Fruit fly (Drosophila melanogaster) whole organism, prepupa: Measurements from ENCODE around the gene unc-119.

Experiments
- Blimp-1 ChIP-seq: fragments of 200-800 bp; sonication (Bioruptor generic); optimal IDR thresholded peaks from 3 replicates; lab custom pipeline; 2017; ENCODE audit warnings: missing biosample characterization, missing genetic modification characterization, mild to moderate bottlenecking, moderate library complexity, missing genetic modification reagents
- CG10631 ChIP-seq: fragments of 200-800 bp; sonication (Bioruptor generic); optimal IDR thresholded peaks from 2 replicates; lab custom pipeline; 2016; ENCODE audit warnings: missing biosample characterization, missing genetic modification characterization
- CG10669 ChIP-seq: fragments of 200-800 bp; sonication (Bioruptor generic); optimal IDR thresholded peaks from 3 replicates; lab custom pipeline; 2018; ENCODE audit warnings: missing biosample characterization, mild to moderate bottlenecking, missing genetic modification characterization, moderate library complexity
- CG11762 ChIP-seq: fragments of 200-800 bp; sonication (Bioruptor generic); optimal IDR thresholded peaks from 3 replicates; lab custom pipeline; 2016; ENCODE audit warnings: missing biosample characterization, missing genetic modification characterization; ENCODE audit not compliant: insufficient read depth
- CG11902 ChIP-seq: fragments of 200-800 bp; sonication (Bioruptor generic); optimal IDR thresholded peaks from 3 replicates; lab custom pipeline; 2016; ENCODE audit warnings: missing biosample characterization, missing genetic modification characterization
- CG1621 ChIP-seq: fragments of 200-800 bp; sonication (Bioruptor generic); optimal IDR thresholded peaks from 3 replicates; lab custom pipeline; 2018; ENCODE audit warnings: missing biosample characterization, mild to moderate bottlenecking, missing genetic modification characterization
- CG3032 ChIP-seq: fragments of 200-800 bp; optimal IDR thresholded peaks from 2 replicates; lab custom pipeline; 2019; ENCODE audit warnings: missing biosample characterization, mild to moderate bottlenecking, missing genetic modification characterization, moderate library complexity
- CG31627 ChIP-seq: fragments of 200-800 bp; sonication (Bioruptor generic); optimal IDR thresholded peaks from 3 replicates; lab custom pipeline; 2016; ENCODE audit warnings: missing biosample characterization, missing genetic modification characterization
- CG32006 ChIP-seq: fragments of 200-800 bp; sonication (Bioruptor generic); optimal IDR thresholded peaks from 3 replicates; lab custom pipeline; 2017; ENCODE audit warnings: missing biosample characterization, mild to moderate bottlenecking, missing genetic modification characterization
- CG34406 ChIP-seq: fragments of 200-800 bp; sonication (Bioruptor generic); optimal IDR thresholded peaks from 3 replicates; lab custom pipeline; 2016; ENCODE audit warnings: missing biosample characterization, missing genetic modification characterization
- CG3919 ChIP-seq: fragments of 200-800 bp; sonication (Bioruptor generic); optimal IDR thresholded peaks from 3 replicates; lab custom pipeline; 2016; ENCODE audit warnings: missing biosample characterization, missing genetic modification characterization
- CG4318 ChIP-seq: fragments of 200-800 bp; sonication (Bioruptor generic); optimal IDR thresholded peaks from 3 replicates; lab custom pipeline; 2017; ENCODE audit warnings: missing biosample characterization, mild to moderate bottlenecking, missing genetic modification characterization
- CG6163 ChIP-seq: fragments of 200-800 bp; sonication (Bioruptor generic); IDR thresholded peaks from 3 replicates; pipeline ENCODE4 v1.3.6; 2022; ENCODE audit warnings: missing biosample characterization, missing genetic modification characterization
- CG6276 ChIP-seq: fragments of 200-800 bp; sonication (Bioruptor generic); optimal IDR thresholded peaks from 2 replicates; lab custom pipeline; 2017; ENCODE audit warnings: missing biosample characterization, mild to moderate bottlenecking, missing genetic modification characterization
- CG6792 ChIP-seq: fragments of 200-800 bp; sonication (Bioruptor generic); optimal IDR thresholded peaks from 3 replicates; lab custom pipeline; 2016; ENCODE audit warnings: missing biosample characterization, missing genetic modification characterization
- CG6808 ChIP-seq: fragments of 200-800 bp; sonication (Bioruptor generic); optimal IDR thresholded peaks from 3 replicates; lab custom pipeline; 2017; ENCODE audit warnings: missing biosample characterization, missing genetic modification characterization, mild to moderate bottlenecking, moderate library complexity, missing genetic modification reagents
- CG6854 ChIP-seq: fragments of 200-800 bp; sonication (Bioruptor generic); optimal IDR thresholded peaks from 2 replicates; lab custom pipeline; 2017; ENCODE audit warnings: missing biosample characterization, mild to moderate bottlenecking, missing genetic modification characterization
- CG7368 ChIP-seq: fragments of 200-800 bp; sonication (Bioruptor generic); optimal IDR thresholded peaks from 3 replicates; lab custom pipeline; 2016; ENCODE audit warnings: missing biosample characterization, missing genetic modification characterization
- CG8119 ChIP-seq: fragments of 200-800 bp; sonication (Bioruptor generic); IDR thresholded peaks from 3 replicates; pipeline ENCODE4 v1.3.6; 2022; ENCODE audit warnings: missing biosample characterization, missing genetic modification characterization
- CG8319 ChIP-seq: fragments of 200-800 bp; sonication (Bioruptor generic); optimal IDR thresholded peaks from 3 replicates; lab custom pipeline; 2016; ENCODE audit warnings: missing biosample characterization, missing genetic modification characterization
- CG8632 ChIP-seq: fragments of 200-800 bp; sonication (Bioruptor generic); optimal IDR thresholded peaks from 3 replicates; lab custom pipeline; 2016; ENCODE audit warnings: missing biosample characterization, missing genetic modification characterization
- CG9139 ChIP-seq: fragments of 200-800 bp; sonication (Bioruptor generic); optimal IDR thresholded peaks from 3 replicates; lab custom pipeline; 2017; ENCODE audit warnings: missing biosample characterization, mild to moderate bottlenecking, missing genetic modification characterization
- Eip75B ChIP-seq: fragments of 200-800 bp; sonication (Bioruptor generic); optimal IDR thresholded peaks from 3 replicates; lab custom pipeline; 2016; ENCODE audit warnings: missing biosample characterization, missing genetic modification characterization
- Eip93F ChIP-seq: fragments of 200-800 bp; sonication (Bioruptor generic); optimal IDR thresholded peaks from 2 replicates; lab custom pipeline; 2016; ENCODE audit warnings: missing biosample characterization, mild to moderate bottlenecking, missing genetic modification characterization
- Ets21C ChIP-seq: fragments of 200-800 bp; sonication (Bioruptor generic); optimal IDR thresholded peaks from 3 replicates; lab custom pipeline; 2016; ENCODE audit warnings: missing biosample characterization, missing genetic modification characterization
- Ets96B ChIP-seq: fragments of 200-800 bp; optimal IDR thresholded peaks from 2 replicates; lab custom pipeline; 2019; ENCODE audit warnings: missing biosample characterization, mild to moderate bottlenecking, missing genetic modification characterization, moderate library complexity
- Gug ChIP-seq: fragments of 200-800 bp; sonication (Bioruptor generic); IDR thresholded peaks from 2 replicates; pipeline ENCODE4 v1.3.6; 2022; ENCODE audit warnings: missing biosample characterization, missing genetic modification characterization
- Hr38 ChIP-seq: sonication (Bioruptor generic); optimal IDR thresholded peaks from 2 replicates; lab custom pipeline; 2016; ENCODE audit warnings: missing biosample characterization, missing genetic modification characterization
- Hr39 ChIP-seq: fragments of 200-800 bp; sonication (Bioruptor generic); optimal IDR thresholded peaks from 2 replicates; lab custom pipeline; 2016; ENCODE audit warnings: missing biosample characterization, missing genetic modification characterization
- Lpt ChIP-seq: fragments of 200-800 bp; sonication (Bioruptor generic); optimal IDR thresholded peaks from 3 replicates; lab custom pipeline; 2016; ENCODE audit warnings: missing biosample characterization, missing genetic modification characterization
- OdsH ChIP-seq: fragments of 200-800 bp; sonication (Bioruptor generic); optimal IDR thresholded peaks from 3 replicates; lab custom pipeline; 2016; ENCODE audit warnings: missing biosample characterization, missing genetic modification characterization
- Smox ChIP-seq: fragments of 200-800 bp; sonication (Bioruptor generic); optimal IDR thresholded peaks from 3 replicates; lab custom pipeline; 2016; ENCODE audit warnings: missing biosample characterization, missing genetic modification characterization
- Sox14 ChIP-seq: fragments of 200-800 bp; sonication (Bioruptor generic); optimal IDR thresholded peaks from 3 replicates; lab custom pipeline; 2016; ENCODE audit warnings: missing biosample characterization, missing genetic modification characterization
- Sox15 ChIP-seq: fragments of 200-800 bp; sonication (Bioruptor generic); optimal IDR thresholded peaks from 3 replicates; lab custom pipeline; 2016; ENCODE audit warnings: missing biosample characterization, missing genetic modification characterization
- achi ChIP-seq: fragments of 200-800 bp; sonication (Bioruptor generic); optimal IDR thresholded peaks from 3 replicates; lab custom pipeline; 2016; ENCODE audit warnings: missing biosample characterization, missing genetic modification characterization
- acj6 ChIP-seq: fragments of 200-800 bp; sonication (Bioruptor generic); optimal IDR thresholded peaks from 3 replicates; lab custom pipeline; 2016; ENCODE audit warnings: missing biosample characterization, missing genetic modification characterization
- cyc ChIP-seq: fragments of 200-800 bp; sonication (Bioruptor generic); optimal IDR thresholded peaks from 3 replicates; lab custom pipeline; 2016; ENCODE audit warnings: missing biosample characterization, missing genetic modification characterization
- dsx ChIP-seq: fragments of 200-800 bp; optimal IDR thresholded peaks from 3 replicates; lab custom pipeline; 2019; ENCODE audit warnings: missing biosample characterization, mild to moderate bottlenecking, missing genetic modification characterization, moderate library complexity; ENCODE audit not compliant: poor library complexity, severe bottlenecking
- eg ChIP-seq: fragments of 200-800 bp; sonication (Bioruptor generic); IDR thresholded peaks from 3 replicates; pipeline ENCODE4 v1.3.6; 2022; ENCODE audit warnings: missing biosample characterization, missing genetic modification characterization
- fd59A ChIP-seq: fragments of 200-800 bp; sonication (Bioruptor generic); optimal IDR thresholded peaks from 2 replicates; lab custom pipeline; 2017; ENCODE audit warnings: missing biosample characterization, mild to moderate bottlenecking, missing genetic modification characterization, missing genetic modification reagents
- lz ChIP-seq: fragments of 200-800 bp; sonication (Bioruptor generic); optimal IDR thresholded peaks from 3 replicates; lab custom pipeline; 2016; ENCODE audit warnings: missing biosample characterization, missing genetic modification characterization
- pdm3 ChIP-seq: fragments of 200-800 bp; sonication (Bioruptor generic); optimal IDR thresholded peaks from 3 replicates; lab custom pipeline; 2016; ENCODE audit warnings: missing biosample characterization, missing genetic modification characterization
- spab ChIP-seq: fragments of 200-800 bp; sonication (Bioruptor generic); optimal IDR thresholded peaks from 2 replicates; lab custom pipeline; 2017; ENCODE audit warnings: missing biosample characterization, mild to moderate bottlenecking, missing genetic modification characterization, missing genetic modification reagents
- ss ChIP-seq, 2 experiments: fragments of 200-800 bp; sonication (Bioruptor generic); optimal IDR thresholded peaks; 2 replicates in 1 of 2; 3 replicates in 1 of 2; lab custom pipeline; 2017 to 2018; ENCODE audit warnings: mild to moderate bottlenecking in 2 of 2, missing biosample characterization in 2 of 2, missing genetic modification characterization in 2 of 2, moderate library complexity in 1 of 2
- svp ChIP-seq: fragments of 200-800 bp; sonication (Bioruptor generic); peaks from one replicate; lab custom pipeline; 2016; ENCODE audit warnings: missing biosample characterization, missing genetic modification characterization
- topi ChIP-seq: fragments of 200-800 bp; sonication (Bioruptor generic); optimal IDR thresholded peaks from 3 replicates; lab custom pipeline; 2016; ENCODE audit warnings: missing biosample characterization, missing genetic modification characterization
- vri ChIP-seq: fragments of 200-800 bp; sonication (Bioruptor generic); optimal IDR thresholded peaks from 3 replicates; lab custom pipeline; 2016; ENCODE audit warnings: missing biosample characterization, mild to moderate bottlenecking, missing genetic modification characterization

The unc-119 gene

dm6 chrX:7335524-7335991 is 44.5 kb upstream of the unc-119 start (continued):
- TF ChIP-seq CG8119, result peak; percentile 79
- peak; percentile 53 for TF ChIP-seq CG1621 (tag; lab: Kevin White, UChicago)
- TF ChIP-seq lz (GFP tag; lab: Kevin White, UChicago), result peak; percentile 67
- TF ChIP-seq Lpt (GFP tag; lab: Kevin White, UChicago), result no peak
- TF ChIP-seq dsx (GFP tag; lab: Kevin White, UChicago), result peak; percentile 91
- peak; percentile 51 for TF ChIP-seq CG7368 (GFP tag; lab: Kevin White, UChicago)
- peak; percentile 87 for TF ChIP-seq CG6163 (GFP tag; lab: Robert Waterston, UW)
- TF ChIP-seq CG11762 (GFP tag; lab: Kevin White, UChicago), result no peak
- peak; percentile 37; the same call in 1 of the 2 replicates for TF ChIP-seq Gug (GFP tag; lab: Robert Waterston, UW)
- TF ChIP-seq CG9139 (GFP tag; lab: Kevin White, UChicago), result peak; percentile 36
- peak; percentile 63 for TF ChIP-seq achi (GFP tag; lab: Kevin White, UChicago)
- peak; percentile 59 for TF ChIP-seq CG10631 (GFP tag; lab: Kevin White, UChicago)
- peak; percentile 79 for TF ChIP-seq Ets96B (tag; lab: Kevin White, UChicago)
- peak; percentile 75 for TF ChIP-seq eg (GFP tag; lab: Robert Waterston, UW)
- peak; percentile 56 for TF ChIP-seq CG10669 (GFP tag; lab: Kevin White, UChicago)
- peak; percentile 59 for TF ChIP-seq CG8632
- TF ChIP-seq ss (GFP tag; optimal IDR thresholded peaks at IDR 0.05; lab: Kevin White, UChicago), result peak; percentile 70 to 83
- TF ChIP-seq spab, result peak; percentile 40
- TF ChIP-seq Ets21C (GFP tag; lab: Kevin White, UChicago), result peak; percentile 32
- peak; percentile 58 for TF ChIP-seq pdm3 (GFP tag; lab: Kevin White, UChicago)
- TF ChIP-seq CG31627 (GFP tag; lab: Kevin White, UChicago), result peak; percentile 28
- TF ChIP-seq Sox14 (GFP tag; lab: Kevin White, UChicago), result peak; percentile 19
- TF ChIP-seq OdsH (GFP tag; lab: Kevin White, UChicago), result peak; percentile 63
- peak; percentile 60 for TF ChIP-seq CG6808
- TF ChIP-seq CG6792 (GFP tag; lab: Kevin White, UChicago), result peak; percentile 53
- TF ChIP-seq vri (GFP tag; lab: Kevin White, UChicago), result peak; percentile 69
- TF ChIP-seq Eip75B (GFP tag; lab: Kevin White, UChicago), result peak; percentile 83
- peak; percentile 25 for TF ChIP-seq CG6854 (GFP tag; lab: Kevin White, UChicago)

- TF ChIP-seq CG11762 (GFP tag; lab: Kevin White, UChicago), result peak; percentile 58
- TF ChIP-seq CG31627 (GFP tag; lab: Kevin White, UChicago), result no peak
- no peak for TF ChIP-seq CG6163 (GFP tag; lab: Robert Waterston, UW)
- TF ChIP-seq Hr39 (GFP tag; lab: Kevin White, UChicago), result no peak
- TF ChIP-seq OdsH (GFP tag; lab: Kevin White, UChicago), result peak; percentile 73
- TF ChIP-seq CG11902, result no peak
- TF ChIP-seq CG8632, result peak; percentile 66
- peak; percentile 62 for TF ChIP-seq dsx (GFP tag; lab: Kevin White, UChicago)
- TF ChIP-seq Ets96B (tag; lab: Kevin White, UChicago), result peak; percentile 74
- peak; percentile 78 for TF ChIP-seq CG8119
- TF ChIP-seq Sox15 (GFP tag; lab: Kevin White, UChicago), result no peak
- peak; percentile 68 for TF ChIP-seq CG10631 (GFP tag; lab: Kevin White, UChicago)
- peak; percentile 37 for TF ChIP-seq CG6276 (GFP tag; lab: Kevin White, UChicago)
- TF ChIP-seq CG3919, result peak; percentile 59
- TF ChIP-seq cyc, result no peak
- peak; percentile 82 for TF ChIP-seq CG3032 (tag; lab: Kevin White, UChicago)
- TF ChIP-seq svp (GFP tag; lab: Kevin White, UChicago), result no peak
- TF ChIP-seq Smox (GFP tag; lab: Kevin White, UChicago), result no peak
- peak; percentile 46 for TF ChIP-seq fd59A
- no peak for TF ChIP-seq Hr38 (GFP tag; lab: Kevin White, UChicago)
- TF ChIP-seq achi (GFP tag; lab: Kevin White, UChicago), result peak; percentile 72
- TF ChIP-seq Blimp-1 (GFP tag; lab: Kevin White, UChicago), result no peak
- TF ChIP-seq Lpt (GFP tag; lab: Kevin White, UChicago), result peak; percentile 31
- TF ChIP-seq Sox14 (GFP tag; lab: Kevin White, UChicago), result no peak
- peak; percentile 10 for TF ChIP-seq CG4318
- TF ChIP-seq CG8319 (GFP tag; lab: Kevin White, UChicago), result no peak
- peak; percentile 50 to 55 for TF ChIP-seq ss (GFP tag; optimal IDR thresholded peaks at IDR 0.05; lab: Kevin White, UChicago)
- no peak for TF ChIP-seq Eip93F (GFP tag; lab: Kevin White, UChicago)
- peak; percentile 69 for TF ChIP-seq CG6808
- TF ChIP-seq eg (GFP tag; lab: Robert Waterston, UW), result peak; percentile 38; the same call in 1 of the 3 replicates
- peak; percentile 61 for TF ChIP-seq CG32006 (GFP tag; lab: Kevin White, UChicago)
- no peak for TF ChIP-seq Ets21C (GFP tag; lab: Kevin White, UChicago)
- TF ChIP-seq CG34406 (GFP tag; lab: Kevin White, UChicago), result peak; percentile 40
- no peak for TF ChIP-seq topi (GFP tag; lab: Kevin White, UChicago)
- peak; percentile 58 for TF ChIP-seq acj6
Observed at dm6 chrX:7334801-7335176, 43.7 kb upstream of the unc-119 start.
